Fruit fly (Drosophila melanogaster) whole organism, prepupa: Measurements from ENCODE around the gene dysc.

Source experiments
- CG16779 ChIP-seq: fragments of 200-800 bp; sonication (Bioruptor generic); optimal IDR thresholded peaks from 3 replicates; lab custom pipeline; 2017; ENCODE audit warnings: missing biosample characterization, mild to moderate bottlenecking, missing genetic modification characterization
- CG3032 ChIP-seq: fragments of 200-800 bp; optimal IDR thresholded peaks from 2 replicates; lab custom pipeline; 2019; ENCODE audit warnings: missing biosample characterization, mild to moderate bottlenecking, missing genetic modification characterization, moderate library complexity
- CG8319 ChIP-seq: fragments of 200-800 bp; sonication (Bioruptor generic); optimal IDR thresholded peaks from 3 replicates; lab custom pipeline; 2016; ENCODE audit warnings: missing biosample characterization, missing genetic modification characterization
- CG9139 ChIP-seq: fragments of 200-800 bp; sonication (Bioruptor generic); optimal IDR thresholded peaks from 3 replicates; lab custom pipeline; 2017; ENCODE audit warnings: missing biosample characterization, mild to moderate bottlenecking, missing genetic modification characterization
- Sox15 ChIP-seq: fragments of 200-800 bp; sonication (Bioruptor generic); optimal IDR thresholded peaks from 3 replicates; lab custom pipeline; 2016; ENCODE audit warnings: missing biosample characterization, missing genetic modification characterization
- cyc ChIP-seq: fragments of 200-800 bp; sonication (Bioruptor generic); optimal IDR thresholded peaks from 3 replicates; lab custom pipeline; 2016; ENCODE audit warnings: missing biosample characterization, missing genetic modification characterization
- salr ChIP-seq, 2 experiments: fragments of 200-800 bp; sonication (Bioruptor generic); optimal IDR thresholded peaks; 3 replicates each; lab custom pipeline; 2016 to 2018; ENCODE audit warnings: missing biosample characterization in 2 of 2, missing genetic modification characterization in 2 of 2, mild to moderate bottlenecking in 1 of 2
- vri ChIP-seq: fragments of 200-800 bp; sonication (Bioruptor generic); optimal IDR thresholded peaks from 3 replicates; lab custom pipeline; 2016; ENCODE audit warnings: missing biosample characterization, mild to moderate bottlenecking, missing genetic modification characterization

DNA sequence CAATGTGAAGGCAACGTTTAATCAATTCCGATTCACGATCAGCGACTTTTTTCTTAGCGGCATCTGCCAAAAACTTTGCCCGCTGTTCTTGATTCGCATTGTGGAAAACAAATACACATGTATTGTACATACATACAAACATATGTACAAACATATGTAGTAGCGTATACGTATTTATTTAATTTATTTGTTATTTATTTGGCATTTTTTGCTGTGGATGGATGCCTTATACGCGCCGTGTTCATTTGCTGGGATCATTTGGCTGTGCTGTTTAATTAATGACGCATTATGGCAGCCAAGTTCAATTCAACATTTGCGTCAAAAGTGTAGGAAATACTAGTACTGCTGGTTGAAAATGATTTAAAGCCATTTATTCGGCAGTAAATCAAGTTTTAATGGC is 9.7 kb upstream of the dysc start:
- TF ChIP-seq CG3032: no peak
- no peak for TF ChIP-seq salr (GFP tag; optimal IDR thresholded peaks at IDR 0.05; lab: Kevin White, UChicago)
- TF ChIP-seq CG16779 (tag; lab: Kevin White, UChicago): no peak
- no peak for TF ChIP-seq Sox15 (GFP tag; lab: Kevin White, UChicago)
- TF ChIP-seq vri (GFP tag; lab: Kevin White, UChicago): no peak
- TF ChIP-seq CG9139 (GFP tag; lab: Kevin White, UChicago): no peak
- TF ChIP-seq cyc: no peak
- no peak for TF ChIP-seq CG8319 (GFP tag; lab: Kevin White, UChicago)
